Worm (Caenorhabditis elegans) whole organism, L4 larva: ENCODE data around the gene pps-1.
A peak's percentile ranks its signal among the peaks of the same experiment; 100 is the strongest.

Source experiments
- F44E2.7 ChIP-seq: fragments of 200-800 bp; sonication (Bioruptor generic); IDR thresholded peaks from 2 replicates; pipeline ENCODE4 v2.1.2; 2022; ENCODE audit warnings: missing genetic modification characterization, missing compliant biosample characterization
- R02D3.7 ChIP-seq: fragments of 150-350 bp; sonication (generic microtip); optimal IDR thresholded peaks from 3 replicates; lab custom pipeline; 2014; ENCODE audit warnings: missing biosample characterization, missing genetic modification characterization
- Y5F2A.4 ChIP-seq: fragments of 200-800 bp; sonication (Bioruptor generic); optimal IDR thresholded peaks from 2 replicates; lab custom pipeline; 2018; ENCODE audit warnings: mild to moderate bottlenecking, missing genetic modification characterization, missing compliant biosample characterization
- ama-1 ChIP-seq: fragments of 150-350 bp; optimal IDR thresholded peaks from 2 replicates; lab custom pipeline; 2014; ENCODE audit warnings: inconsistent platforms, mixed read lengths
- arid-1 ChIP-seq: fragments of 200-800 bp; sonication (Bioruptor generic); conservative IDR thresholded peaks from 2 replicates; pipeline ENCODE4 v1.3.6; 2022; ENCODE audit warnings: missing genetic modification reagents, missing genetic modification characterization, missing compliant biosample characterization
- ceh-82 ChIP-seq: sonication (generic microtip); optimal IDR thresholded peaks from 2 replicates; lab custom pipeline; 2017; ENCODE audit warnings: missing biosample characterization, missing genetic modification characterization
- daf-16 ChIP-seq, 3 experiments: sonication (generic microtip); optimal IDR thresholded peaks; 2 replicates each; lab custom pipeline; 2016 to 2017; ENCODE audit warnings: missing genetic modification characterization in 3 of 3, missing genetic modification reagents in 3 of 3, mild to moderate bottlenecking in 2 of 3, missing compliant biosample characterization in 2 of 3, missing biosample characterization in 1 of 3, moderate library complexity in 1 of 3
- dmd-6 ChIP-seq: fragments of 200-800 bp; sonication (Bioruptor generic); IDR thresholded peaks from 2 replicates; pipeline ENCODE4 v1.3.6; 2022; ENCODE audit warnings: missing genetic modification reagents, missing genetic modification characterization, missing compliant biosample characterization
- dpl-1 ChIP-seq: fragments of 150-350 bp; optimal IDR thresholded peaks from 2 replicates; lab custom pipeline; 2014; ENCODE audit warnings: missing biosample characterization, missing genetic modification reagents, missing genetic modification characterization
- duxl-1 ChIP-seq: sonication (generic microtip); optimal IDR thresholded peaks from 2 replicates; lab custom pipeline; 2016; ENCODE audit warnings: mild to moderate bottlenecking, missing genetic modification characterization, moderate library complexity, missing compliant biosample characterization; ENCODE audit not compliant: poor library complexity
- egl-43 ChIP-seq: fragments of 200-800 bp; sonication (Bioruptor generic); IDR thresholded peaks from 2 replicates; pipeline ENCODE4 v1.3.6; 2022; ENCODE audit warnings: missing genetic modification reagents, missing genetic modification characterization, missing compliant biosample characterization
- fos-1 ChIP-seq: fragments of 150-350 bp; optimal IDR thresholded peaks from 2 replicates; lab custom pipeline; 2014; ENCODE audit warnings: missing biosample characterization, missing genetic modification characterization
- gei-8 ChIP-seq: fragments of 200-800 bp; sonication (Bioruptor generic); optimal IDR thresholded peaks from 2 replicates; lab custom pipeline; 2018; ENCODE audit warnings: mild to moderate bottlenecking, missing genetic modification characterization, missing compliant biosample characterization
- lin-29 ChIP-seq: fragments of 200-800 bp; sonication (Bioruptor generic); IDR thresholded peaks from 2 replicates; pipeline ENCODE4 v1.3.6; 2022; ENCODE audit warnings: missing genetic modification reagents, missing genetic modification characterization, missing compliant biosample characterization
- lin-39 ChIP-seq: fragments of 150-350 bp; optimal IDR thresholded peaks from 2 replicates; lab custom pipeline; 2014; ENCODE audit warnings: missing biosample characterization, missing genetic modification reagents, missing genetic modification characterization
- lir-3 ChIP-seq: sonication (generic microtip); optimal IDR thresholded peaks from 2 replicates; lab custom pipeline; 2016; ENCODE audit warnings: mild to moderate bottlenecking, missing genetic modification characterization, missing compliant biosample characterization
- lsy-2 ChIP-seq, 2 experiments: fragments of 150-350 bp in 1 of 2; sonication (generic microtip) in 1 of 2; optimal IDR thresholded peaks; 2 replicates each; lab custom pipeline; 2014 to 2017; ENCODE audit warnings: missing biosample characterization in 2 of 2, missing genetic modification characterization in 2 of 2
- madf-5 ChIP-seq, 2 experiments: fragments of 200-800 bp; sonication (Bioruptor generic); IDR thresholded peaks; 2 replicates each; pipeline ENCODE4 v1.3.6; 2022; ENCODE audit warnings: missing compliant biosample characterization in 2 of 2, missing genetic modification characterization in 2 of 2
- madf-9 ChIP-seq: fragments of 200-800 bp; sonication (Bioruptor generic); conservative IDR thresholded peaks from 2 replicates; pipeline ENCODE4 v1.3.6; 2022; ENCODE audit warnings: missing genetic modification reagents, missing genetic modification characterization, missing compliant biosample characterization
- mdl-1 ChIP-seq, 2 experiments: fragments of 150-350 bp in 1 of 2; sonication (generic microtip) in 1 of 2; optimal IDR thresholded peaks; 2 replicates each; lab custom pipeline; 2014 to 2017; ENCODE audit warnings: missing biosample characterization in 2 of 2, missing genetic modification characterization in 2 of 2
- mxl-2 ChIP-seq: fragments of 200-800 bp; sonication (Bioruptor generic); conservative IDR thresholded peaks from 2 replicates; pipeline ENCODE4 v1.3.6; 2022; ENCODE audit warnings: missing genetic modification reagents, missing genetic modification characterization, missing compliant biosample characterization
- nhr-11 ChIP-seq: fragments of 150-350 bp; optimal IDR thresholded peaks from 2 replicates; lab custom pipeline; 2014; ENCODE audit warnings: missing biosample characterization, missing genetic modification characterization
- nhr-237 ChIP-seq: sonication (generic microtip); optimal IDR thresholded peaks from 2 replicates; lab custom pipeline; 2017; ENCODE audit warnings: missing biosample characterization, missing genetic modification characterization
- nhr-28 ChIP-seq: fragments of 150-350 bp; optimal IDR thresholded peaks from 2 replicates; lab custom pipeline; 2014; ENCODE audit warnings: missing biosample characterization, missing genetic modification characterization
- nhr-41 ChIP-seq: fragments of 200-800 bp; sonication (Bioruptor generic); IDR thresholded peaks from 2 replicates; pipeline ENCODE4 v1.3.6; 2022; ENCODE audit warnings: missing genetic modification reagents, missing genetic modification characterization, missing compliant biosample characterization
- nhr-48 ChIP-seq: sonication (generic microtip); optimal IDR thresholded peaks from 2 replicates; lab custom pipeline; 2016; ENCODE audit warnings: mild to moderate bottlenecking, missing genetic modification characterization, missing compliant biosample characterization
- nhr-77 ChIP-seq: fragments of 150-350 bp; optimal IDR thresholded peaks from 2 replicates; lab custom pipeline; 2014; ENCODE audit warnings: missing biosample characterization, missing genetic modification characterization
- php-3 ChIP-seq: fragments of 200-800 bp; sonication (Bioruptor generic); IDR thresholded peaks from 2 replicates; pipeline ENCODE4 v1.3.6; 2022; ENCODE audit warnings: missing genetic modification reagents, missing genetic modification characterization, missing compliant biosample characterization
- pqm-1 ChIP-seq: sonication (generic microtip); optimal IDR thresholded peaks from 2 replicates; lab custom pipeline; 2017; ENCODE audit warnings: missing biosample characterization, missing genetic modification characterization
- saeg-2 ChIP-seq: fragments of 200-800 bp; sonication (Bioruptor generic); IDR thresholded peaks from 2 replicates; pipeline ENCODE4 v1.3.6; 2022; ENCODE audit warnings: missing genetic modification reagents, missing genetic modification characterization, missing compliant biosample characterization
- set-16 ChIP-seq: fragments of 200-800 bp; sonication (Bioruptor generic); IDR thresholded peaks from 2 replicates; pipeline ENCODE4 v1.3.6; 2022; ENCODE audit warnings: missing genetic modification reagents, missing genetic modification characterization, missing compliant biosample characterization
- snpc-4 ChIP-seq: fragments of 150-350 bp; optimal IDR thresholded peaks from 2 replicates; lab custom pipeline; 2014; ENCODE audit warnings: missing biosample characterization, missing genetic modification characterization
- spr-1 ChIP-seq: sonication (generic microtip); optimal IDR thresholded peaks from 2 replicates; lab custom pipeline; 2016; ENCODE audit warnings: mild to moderate bottlenecking, missing genetic modification characterization, missing compliant biosample characterization
- tag-97 ChIP-seq: fragments of 200-800 bp; sonication (Bioruptor generic); IDR thresholded peaks from 2 replicates; pipeline ENCODE4 v1.3.6; 2022; ENCODE audit warnings: missing genetic modification characterization, missing compliant biosample characterization
- tra-1 ChIP-seq: fragments of 200-800 bp; sonication (Bioruptor generic); IDR thresholded peaks from 2 replicates; pipeline ENCODE4 v1.3.6; 2022; ENCODE audit warnings: missing genetic modification reagents, missing genetic modification characterization, missing compliant biosample characterization
- unc-130 ChIP-seq: sonication (generic microtip); optimal IDR thresholded peaks from 2 replicates; lab custom pipeline; 2016; ENCODE audit warnings: missing genetic modification reagents, missing genetic modification characterization, missing compliant biosample characterization
- unc-62 ChIP-seq, 3 experiments: fragments of 150-350 bp in 1 of 3; sonication (generic microtip); optimal IDR thresholded peaks in 2 of 3; peaks in 1 of 3; 1 replicate in 1 of 3; 2 replicates in 2 of 3; lab custom pipeline; 2014 to 2017; ENCODE audit warnings: missing biosample characterization in 3 of 3, missing genetic modification characterization in 3 of 3, missing genetic modification reagents in 3 of 3, missing genotype in 1 of 3
- vab-7 ChIP-seq: fragments of 200-800 bp; sonication (Bioruptor generic); IDR thresholded peaks from 2 replicates; pipeline ENCODE4 v1.3.6; 2022; ENCODE audit warnings: missing genetic modification reagents, missing genetic modification characterization, missing compliant biosample characterization
- zfp-3 ChIP-seq: fragments of 200-800 bp; sonication (Bioruptor generic); conservative IDR thresholded peaks from 2 replicates; pipeline ENCODE4 v1.3.6; 2022; ENCODE audit warnings: missing genetic modification reagents, missing genetic modification characterization, missing compliant biosample characterization
- ztf-11 ChIP-seq: fragments of 150-350 bp; optimal IDR thresholded peaks from 2 replicates; lab custom pipeline; 2014; ENCODE audit warnings: missing biosample characterization, missing genetic modification characterization

The pps-1 gene

DNA sequence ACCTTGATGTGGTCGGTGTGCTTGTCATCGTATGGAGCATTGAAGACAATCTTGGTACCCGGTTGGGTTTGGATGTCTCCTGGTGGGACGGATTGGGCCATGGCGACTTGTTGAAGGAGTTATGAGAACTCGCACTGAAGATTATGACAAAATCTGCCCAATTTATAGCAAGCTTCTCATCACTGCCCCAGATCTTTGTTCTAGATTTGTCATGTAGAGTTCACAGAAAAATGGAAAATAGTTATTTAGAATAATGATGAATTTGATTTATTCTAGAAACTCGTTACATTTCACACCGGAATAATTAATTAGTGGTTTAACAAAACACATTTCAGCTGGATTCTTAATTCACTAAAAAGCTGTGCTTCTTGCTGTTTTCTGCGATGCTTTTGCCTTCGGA is 18.2 kb upstream of the pps-1 start, which contains the start of gene msp-38:
Gene msp-38, minus strand, starts transcription at position 101 of the 400 bp plus-strand sequence.
- TF ChIP-seq gei-8 (no peak), zfp-3 (GFP tag; lab: Robert Waterston, UW) (no peak), Y5F2A.4 (GFP tag; lab: Kevin White, UChicago) (no peak), dmd-6 (GFP tag; lab: Robert Waterston, UW) (no peak), ama-1 (lab: Kevin White, UChicago) (no peak), php-3 (GFP tag; lab: Robert Waterston, UW) (no peak), ztf-11 (tag; lab: Kevin White, UChicago) (no peak), nhr-237 (tag; lab: Kevin White, UChicago) (no peak), nhr-28 (no peak), spr-1 (tag; lab: Kevin White, UChicago) (no peak), fos-1 (tag; lab: Kevin White, UChicago) (no peak), nhr-11 (tag; lab: Kevin White, UChicago) (no peak), saeg-2 (GFP tag; lab: Robert Waterston, UW) (no peak), tag-97 (GFP tag; lab: Robert Waterston, UW) (no peak), arid-1 (no peak), mdl-1 (tag; optimal IDR thresholded peaks at IDR 0.05; lab: Kevin White, UChicago) (no peak), nhr-48 (no peak), daf-16 (GFP tag; optimal IDR thresholded peaks at IDR 0.05; lab: Kevin White, UChicago) (no peak), daf-16 (tag; optimal IDR thresholded peaks at IDR 0.05; lab: Kevin White, UChicago) (no peak), madf-5 (GFP tag; IDR thresholded peaks at IDR 0.05; lab: Robert Waterston, UW) (no peak), nhr-41 (GFP tag; lab: Robert Waterston, UW) (no peak)

- no peak for TF ChIP-seq daf-16 (GFP tag; optimal IDR thresholded peaks at IDR 0.05; lab: Kevin White, UChicago)
- peak; percentile 46 for TF ChIP-seq daf-16 (tag; optimal IDR thresholded peaks at IDR 0.05; lab: Kevin White, UChicago)
- TF ChIP-seq pqm-1: no peak
- no peak for TF ChIP-seq lir-3 (tag; lab: Kevin White, UChicago)
Observed at ce11 chrIV:10144487-10144886, 17.3 kb upstream of the pps-1 start.

DNA sequence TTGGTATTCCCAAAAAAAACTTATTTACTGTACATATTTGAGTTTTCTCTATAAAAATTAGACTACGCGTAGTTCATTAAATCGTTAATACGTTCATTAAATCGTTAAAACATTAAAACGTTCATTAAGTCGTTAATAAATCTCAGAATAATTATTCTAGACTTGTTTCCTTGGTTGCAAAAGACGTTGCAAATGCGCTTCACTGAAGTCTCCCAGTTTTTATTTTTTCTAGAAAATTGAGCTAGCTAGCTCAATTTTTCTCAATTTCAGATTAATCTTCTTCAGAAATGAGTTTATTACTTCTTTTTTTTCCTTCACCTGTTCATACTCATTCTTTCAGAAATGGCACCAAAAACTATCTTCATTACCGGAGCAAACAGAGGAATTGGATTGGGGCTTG is 16.9 kb upstream of the pps-1 start:
- TF ChIP-seq madf-9 (GFP tag; lab: Robert Waterston, UW) (no peak), vab-7 (GFP tag; lab: Robert Waterston, UW) (no peak), unc-62 (GFP tag; optimal IDR thresholded peaks at IDR 0.05 in 1 of 2; lab: Kevin White, UChicago) (peak in 1 of 2 experiments; percentile 9), unc-62 (tag; optimal IDR thresholded peaks at IDR 0.05; lab: Kevin White, UChicago) (no peak)

ce11 chrIV:10146885-10147284 is 14.9 kb upstream of the pps-1 start, which contains the start of gene T14G10.8:
Gene T14G10.8 (minus strand): TSS chrIV:10146985.
- no peak for TF ChIP-seq lir-3 (tag; lab: Kevin White, UChicago)
- TF ChIP-seq ceh-82: no peak

DNA sequence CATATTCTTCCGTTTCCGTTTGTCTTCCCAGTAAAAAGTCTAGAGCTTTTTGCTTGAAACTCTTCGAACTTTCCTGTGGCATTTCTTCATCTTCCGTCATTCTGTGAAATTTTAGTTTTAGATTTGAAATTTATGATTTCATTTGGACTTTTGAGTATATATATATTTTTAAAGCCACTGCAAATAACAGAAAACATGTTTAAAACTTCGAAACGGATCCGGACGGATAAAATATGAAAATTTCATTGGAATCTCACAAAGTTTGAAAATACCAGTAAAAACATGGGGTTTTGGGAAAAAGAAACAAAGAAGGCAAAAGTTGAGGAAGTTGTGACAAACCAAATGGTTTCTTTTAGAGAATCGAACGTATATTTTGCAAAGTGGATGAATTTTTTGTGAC is 12.9 kb upstream of the pps-1 start, which contains the start of gene pigs-1:
Gene pigs-1, minus strand, starts transcription at position 101 of the 400 bp plus-strand sequence.
- TF ChIP-seq lin-29 (no peak), unc-130 (GFP tag; lab: Kevin White, UChicago) (no peak), tra-1 (GFP tag; lab: Robert Waterston, UW) (no peak), mdl-1 (tag; optimal IDR thresholded peaks at IDR 0.05; lab: Kevin White, UChicago) (no peak), mxl-2 (GFP tag; lab: Robert Waterston, UW) (no peak), egl-43 (GFP tag; lab: Robert Waterston, UW) (no peak), R02D3.7 (tag; lab: Kevin White, UChicago) (no peak), duxl-1 (tag; lab: Kevin White, UChicago) (no peak), nhr-11 (tag; lab: Kevin White, UChicago) (no peak), lsy-2 (tag; optimal IDR thresholded peaks at IDR 0.05; lab: Kevin White, UChicago) (no peak), snpc-4 (tag; lab: Kevin White, UChicago) (no peak), set-16 (GFP tag; lab: Robert Waterston, UW) (no peak), F44E2.7 (GFP tag; lab: Robert Waterston, UW) (no peak), dpl-1 (GFP tag; lab: Kevin White, UChicago) (no peak), spr-1 (tag; lab: Kevin White, UChicago) (no peak), lin-39 (tag; lab: Kevin White, UChicago) (no peak), nhr-77 (tag; lab: Kevin White, UChicago) (no peak), daf-16 (GFP tag; optimal IDR thresholded peaks at IDR 0.05; lab: Kevin White, UChicago) (no peak), daf-16 (tag; optimal IDR thresholded peaks at IDR 0.05; lab: Kevin White, UChicago) (no peak)
